Fruit fly (Drosophila melanogaster): ENCODE data around the gene CG6980.

DNA sequence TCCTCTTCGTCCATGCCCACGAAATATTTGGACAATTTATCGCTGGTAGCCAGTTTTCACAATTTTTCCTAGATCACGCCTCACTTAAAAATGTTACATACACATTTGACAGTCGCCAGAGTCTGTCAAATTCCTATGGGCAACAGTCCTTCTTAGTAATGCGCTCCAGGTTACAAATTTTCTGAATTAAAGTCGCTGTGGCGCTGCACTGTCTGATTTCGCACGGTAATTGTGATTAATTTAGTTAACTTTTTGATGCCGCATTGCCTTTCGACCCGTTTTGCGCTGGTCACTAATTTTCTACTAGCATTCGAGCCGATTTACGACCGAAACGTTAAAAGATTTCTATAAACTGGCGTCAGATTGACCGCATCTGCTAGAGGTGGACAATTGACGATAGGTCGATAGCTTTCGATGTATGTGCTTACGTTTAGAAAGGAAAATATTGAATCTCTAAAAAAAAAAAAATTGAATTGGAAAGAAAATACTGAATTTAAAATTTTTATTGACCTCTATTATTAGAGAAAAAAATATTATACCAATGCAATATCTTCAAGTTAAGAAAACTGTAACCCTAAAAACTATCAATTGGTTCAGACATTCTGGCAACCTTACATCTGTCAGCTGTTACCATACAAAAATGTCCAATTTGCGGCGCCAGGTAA is 6.3 kb downstream of the CG6980 start, which contains the start of the genes lili and CG34150:
- no peak for TF ChIP-seq Dll (optimal IDR thresholded peaks at IDR 0.05)
- TF ChIP-seq psq (optimal IDR thresholded peaks at IDR 0.05): no peak
- TF ChIP-seq CG8478 (optimal IDR thresholded peaks at IDR 0.05): no peak
- no peak for TF ChIP-seq usp (GFP tag; optimal IDR thresholded peaks at IDR 0.05)
- TF ChIP-seq EcR (GFP tag; optimal IDR thresholded peaks at IDR 0.05): no peak

Data from whole organism.